Fruit fly (Drosophila melanogaster) whole organism, embryonic: ENCODE results near the gene CG14439.

Experiments
- Adf1 ChIP-seq: fragments of 200-800 bp; sonication (Bioruptor generic); IDR thresholded peaks from 2 replicates; pipeline ENCODE4 v1.3.6; 2022; ENCODE audit warnings: missing biosample characterization, missing genetic modification characterization
- Antp ChIP-seq: fragments of 200-800 bp; sonication (Bioruptor generic); optimal IDR thresholded peaks from 3 replicates; lab custom pipeline; 2016; ENCODE audit warnings: missing biosample characterization, missing genetic modification characterization
- C15 ChIP-seq: fragments of 200-800 bp; sonication (Bioruptor generic); IDR thresholded peaks from 3 replicates; pipeline ENCODE4 v1.3.6; 2022; ENCODE audit warnings: missing biosample characterization, missing genetic modification characterization
- CG10147 ChIP-seq: fragments of 200-800 bp; sonication (Bioruptor generic); optimal IDR thresholded peaks from 2 replicates; lab custom pipeline; 2019; ENCODE audit warnings: missing biosample characterization, mild to moderate bottlenecking, missing genetic modification characterization, moderate library complexity
- CG13296 ChIP-seq: fragments of 200-800 bp; sonication (Bioruptor generic); optimal IDR thresholded peaks from 3 replicates; lab custom pipeline; 2018; ENCODE audit warnings: missing biosample characterization, mild to moderate bottlenecking, missing genetic modification characterization
- CG14014 ChIP-seq: fragments of 200-800 bp; sonication (Bioruptor generic); IDR thresholded peaks from 2 replicates; pipeline ENCODE4 v1.3.6; 2022; ENCODE audit warnings: missing biosample characterization, missing genetic modification characterization
- CG14441 ChIP-seq: fragments of 200-800 bp; sonication (Bioruptor generic); IDR thresholded peaks from 2 replicates; pipeline ENCODE4 v1.3.6; 2022; ENCODE audit warnings: missing biosample characterization, missing genetic modification characterization
- CG14710 ChIP-seq: fragments of 200-800 bp; sonication (Bioruptor generic); optimal IDR thresholded peaks from 3 replicates; lab custom pipeline; 2019; ENCODE audit warnings: missing biosample characterization, mild to moderate bottlenecking, missing genetic modification characterization, moderate library complexity
- CG16779 ChIP-seq: fragments of 200-800 bp; sonication (Bioruptor generic); IDR thresholded peaks from 2 replicates; pipeline ENCODE4 v1.3.6; 2022; ENCODE audit warnings: missing biosample characterization, missing genetic modification characterization
- CG17359 ChIP-seq: fragments of 200-800 bp; sonication (Bioruptor generic); optimal IDR thresholded peaks from 3 replicates; lab custom pipeline; 2018; ENCODE audit warnings: missing biosample characterization, mild to moderate bottlenecking, missing genetic modification characterization, moderate library complexity
- CG18764 ChIP-seq: fragments of 200-800 bp; sonication (Bioruptor generic); optimal IDR thresholded peaks from 3 replicates; lab custom pipeline; 2016; ENCODE audit warnings: missing biosample characterization, missing genetic modification characterization
- CG3065 ChIP-seq: fragments of 200-800 bp; sonication (Bioruptor generic); optimal IDR thresholded peaks from 2 replicates; lab custom pipeline; 2016; ENCODE audit warnings: missing biosample characterization, missing genetic modification characterization
- CG33213 ChIP-seq: fragments of 200-800 bp; sonication (Bioruptor generic); optimal IDR thresholded peaks from 3 replicates; lab custom pipeline; 2016; ENCODE audit warnings: missing biosample characterization, missing genetic modification characterization
- CG34376 ChIP-seq: fragments of 200-800 bp; sonication (Bioruptor generic); optimal IDR thresholded peaks from 2 replicates; lab custom pipeline; 2018; ENCODE audit warnings: missing biosample characterization, mild to moderate bottlenecking, missing genetic modification characterization
- CG3838 ChIP-seq: fragments of 200-800 bp; sonication (Bioruptor generic); optimal IDR thresholded peaks from 3 replicates; lab custom pipeline; 2016; ENCODE audit warnings: missing biosample characterization, missing genetic modification characterization
- CG8281 ChIP-seq: fragments of 200-800 bp; sonication (Bioruptor generic); optimal IDR thresholded peaks from 2 replicates; lab custom pipeline; 2018; ENCODE audit warnings: missing biosample characterization, mild to moderate bottlenecking, missing genetic modification characterization, moderate library complexity
- CG9727 ChIP-seq: fragments of 200-800 bp; sonication (Bioruptor generic); optimal IDR thresholded peaks from 3 replicates; lab custom pipeline; 2017; ENCODE audit warnings: missing biosample characterization, mild to moderate bottlenecking, missing genetic modification characterization
- Dll ChIP-seq: fragments of 200-800 bp; sonication (Bioruptor generic); IDR thresholded peaks from 4 replicates; pipeline ENCODE4 v1.3.6; 2022; ENCODE audit warnings: missing biosample characterization, missing genetic modification characterization; ENCODE audit not compliant: partially characterized antibody
- HLH4C ChIP-seq: fragments of 200-800 bp; sonication (Bioruptor generic); IDR thresholded peaks from 3 replicates; pipeline ENCODE4 v1.3.6; 2022; ENCODE audit warnings: missing biosample characterization, missing genetic modification characterization; ENCODE audit not compliant: partially characterized antibody
- Hey ChIP-seq: fragments of 200-800 bp; sonication (Bioruptor generic); optimal IDR thresholded peaks from 3 replicates; lab custom pipeline; 2018; ENCODE audit warnings: missing biosample characterization, mild to moderate bottlenecking, missing genetic modification characterization
- Hr3 ChIP-seq: fragments of 200-800 bp; sonication (Bioruptor generic); optimal IDR thresholded peaks from 3 replicates; lab custom pipeline; 2016; ENCODE audit warnings: missing biosample characterization, missing genetic modification characterization
- Hr51 ChIP-seq, 2 experiments: fragments of 200-800 bp; sonication (Bioruptor generic); optimal IDR thresholded peaks; 2 replicates in 1 of 2; 3 replicates in 1 of 2; lab custom pipeline; 2016 to 2018; ENCODE audit warnings: missing biosample characterization in 2 of 2, missing genetic modification characterization in 2 of 2, mild to moderate bottlenecking in 1 of 2, moderate library complexity in 1 of 2
- MBD-R2 ChIP-seq: fragments of 200-800 bp; sonication (Bioruptor generic); IDR thresholded peaks from 2 replicates; pipeline ENCODE4 v1.3.6; 2022; ENCODE audit warnings: missing biosample characterization, missing genetic modification characterization
- Opbp ChIP-seq: fragments of 200-800 bp; sonication (Bioruptor generic); IDR thresholded peaks from 3 replicates; pipeline ENCODE4 v1.3.6; 2022; ENCODE audit warnings: missing biosample characterization, missing genetic modification characterization; ENCODE audit not compliant: partially characterized antibody
- Rx ChIP-seq: fragments of 200-800 bp; sonication (Bioruptor generic); IDR thresholded peaks from 2 replicates; pipeline ENCODE4 v1.3.6; 2022; ENCODE audit warnings: missing biosample characterization, missing genetic modification characterization
- Sox102F ChIP-seq: fragments of 200-800 bp; sonication (Bioruptor generic); optimal IDR thresholded peaks from 2 replicates; lab custom pipeline; 2018; ENCODE audit warnings: missing biosample characterization, mild to moderate bottlenecking, missing genetic modification characterization, moderate library complexity
- Ssrp ChIP-seq: fragments of 200-800 bp; sonication (Bioruptor generic); optimal IDR thresholded peaks from 2 replicates; lab custom pipeline; 2018; ENCODE audit warnings: missing biosample characterization, mild to moderate bottlenecking, missing genetic modification characterization, moderate library complexity
- Tbp ChIP-seq: fragments of >200 bp; optimal IDR thresholded peaks from 2 replicates; lab custom pipeline; 2018; ENCODE audit warnings: missing biosample characterization, missing genetic modification characterization
- Trl ChIP-seq, 3 experiments: fragments of >200 bp in 2 of 3; fragments of 200-800 bp in 1 of 3; sonication (Bioruptor generic) in 1 of 3; optimal IDR thresholded peaks; 2 replicates in 1 of 3; 3 replicates in 2 of 3; lab custom pipeline; 2016 to 2017; ENCODE audit warnings: missing biosample characterization in 1 of 3, missing genetic modification characterization in 1 of 3
- amos ChIP-seq: fragments of 200-800 bp; sonication (Bioruptor generic); IDR thresholded peaks from 2 replicates; pipeline ENCODE4 v1.3.6; 2022; ENCODE audit warnings: missing biosample characterization, missing genetic modification characterization; ENCODE audit not compliant: partially characterized antibody
- ara ChIP-seq: fragments of 200-800 bp; sonication (Bioruptor generic); IDR thresholded peaks from 2 replicates; pipeline ENCODE4 v1.3.6; 2022; ENCODE audit warnings: missing biosample characterization, missing genetic modification characterization
- fru ChIP-seq: fragments of >200 bp; optimal IDR thresholded peaks from 2 replicates; lab custom pipeline; 2017
- gem ChIP-seq: fragments of 200-800 bp; sonication (Bioruptor generic); optimal IDR thresholded peaks from 2 replicates; lab custom pipeline; 2019; ENCODE audit warnings: missing biosample characterization, mild to moderate bottlenecking, missing genetic modification characterization, moderate library complexity
- grau ChIP-seq: fragments of 200-800 bp; optimal IDR thresholded peaks from 3 replicates; lab custom pipeline; 2019; ENCODE audit warnings: missing biosample characterization, mild to moderate bottlenecking, missing genetic modification characterization, moderate library complexity
- grn ChIP-seq: fragments of 200-800 bp; sonication (Bioruptor generic); optimal IDR thresholded peaks from 3 replicates; lab custom pipeline; 2017; ENCODE audit warnings: missing biosample characterization, missing genetic modification characterization
- hkb ChIP-seq, 2 experiments: fragments of 200-800 bp in 1 of 2; fragments of >200 bp in 1 of 2; sonication (Bioruptor generic) in 1 of 2; IDR thresholded peaks in 1 of 2; optimal IDR thresholded peaks in 1 of 2; 2 replicates each; pipeline versions ENCODE4 v1.3.6 to Lab custom; 2017 to 2022; ENCODE audit warnings: missing biosample characterization in 1 of 2, missing genetic modification characterization in 1 of 2
- lbe ChIP-seq: fragments of 200-800 bp; sonication (Bioruptor generic); optimal IDR thresholded peaks from 2 replicates; lab custom pipeline; 2016; ENCODE audit warnings: missing biosample characterization, mild to moderate bottlenecking, missing genetic modification characterization
- otp ChIP-seq: fragments of 200-800 bp; sonication (Bioruptor generic); IDR thresholded peaks from 3 replicates; pipeline ENCODE4, ENCODE4 v1.3.6; 2022; ENCODE audit warnings: missing biosample characterization, missing genetic modification characterization
- pho ChIP-seq: fragments of 200-800 bp; sonication (Bioruptor generic); optimal IDR thresholded peaks from 2 replicates; lab custom pipeline; 2016; ENCODE audit warnings: missing biosample characterization, missing genetic modification characterization
- prd ChIP-seq, 3 experiments: fragments of >200 bp in 2 of 3; fragments of 200-800 bp in 1 of 3; sonication (Bioruptor generic) in 1 of 3; optimal IDR thresholded peaks in 2 of 3; IDR thresholded peaks in 1 of 3; 2 replicates in 2 of 3; 3 replicates in 1 of 3; pipeline versions ENCODE4 v1.3.6 to Lab custom; 2017 to 2022; ENCODE audit warnings: missing biosample characterization in 1 of 3, missing genetic modification characterization in 1 of 3
- pzg ChIP-seq: fragments of 200-800 bp; sonication (Bioruptor generic); optimal IDR thresholded peaks from 3 replicates; lab custom pipeline; 2018; ENCODE audit warnings: missing biosample characterization, mild to moderate bottlenecking, missing genetic modification characterization, moderate library complexity
- row ChIP-seq: fragments of 200-800 bp; sonication (Bioruptor generic); IDR thresholded peaks from 3 replicates; pipeline ENCODE4 v1.3.6; 2022; ENCODE audit warnings: missing biosample characterization, missing genetic modification characterization
- stwl ChIP-seq: fragments of 200-800 bp; sonication (Bioruptor generic); optimal IDR thresholded peaks from 3 replicates; lab custom pipeline; 2018; ENCODE audit warnings: missing biosample characterization, mild to moderate bottlenecking, missing genetic modification characterization, moderate library complexity
- tio ChIP-seq: fragments of 200-800 bp; sonication (Bioruptor generic); optimal IDR thresholded peaks from 2 replicates; lab custom pipeline; 2017; ENCODE audit warnings: missing biosample characterization, missing genetic modification characterization, inconsistent platforms
- tup ChIP-seq: fragments of 200-800 bp; sonication (Bioruptor generic); optimal IDR thresholded peaks from 2 replicates; lab custom pipeline; 2016; ENCODE audit warnings: missing biosample characterization, mild to moderate bottlenecking, missing genetic modification characterization, moderate library complexity
- zf30C ChIP-seq: fragments of 200-800 bp; sonication (Bioruptor generic); optimal IDR thresholded peaks from 3 replicates; lab custom pipeline; 2018; ENCODE audit warnings: missing biosample characterization, mild to moderate bottlenecking, missing genetic modification characterization

The CG14439 gene

dm6 chrX:6747244-6747643 is at the start of gene CG14439:
CG14439 (plus strand) TSS chrX:6747544.
- TF ChIP-seq Adf1 (GFP tag; lab: Robert Waterston, UW) (peak; percentile 60), Trl (optimal IDR thresholded peaks at IDR 0.05; lab: Kevin White, UChicago) (peak in 1 of 2 experiments; percentile 11), Trl (GFP tag; optimal IDR thresholded peaks at IDR 0.05; lab: Kevin White, UChicago) (no peak), CG14441 (GFP tag; lab: Robert Waterston, UW) (0 out of 2 replicates have a peak, but pooled peaks have one; percentile 8), Rx (GFP tag; lab: Robert Waterston, UW) (no peak)

- TF ChIP-seq Ssrp (tag; lab: Kevin White, UChicago): no peak
- peak; percentile 33; the same call in 1 of the 2 replicates for TF ChIP-seq CG14014 (GFP tag; lab: Robert Waterston, UW)
- TF ChIP-seq ara (GFP tag; lab: Robert Waterston, UW): no peak
- TF ChIP-seq Antp (GFP tag; lab: Kevin White, UChicago): no peak
- no peak for TF ChIP-seq CG8281 (tag; lab: Kevin White, UChicago)
- TF ChIP-seq grau (tag; lab: Kevin White, UChicago): no peak
- no peak for TF ChIP-seq Hr51 (GFP tag; optimal IDR thresholded peaks at IDR 0.05; lab: Kevin White, UChicago)
- TF ChIP-seq CG13296: peak; percentile 48
- TF ChIP-seq Sox102F: no peak
- TF ChIP-seq Opbp (GFP tag; lab: Robert Waterston, UW): no peak
- TF ChIP-seq Dll (GFP tag; lab: Robert Waterston, UW): no peak
- no peak for TF ChIP-seq pho (GFP tag; lab: Kevin White, UChicago)
- TF ChIP-seq gem (tag; lab: Kevin White, UChicago): no peak
- no peak for TF ChIP-seq zf30C
- no peak for TF ChIP-seq CG3065 (GFP tag; lab: Kevin White, UChicago)
- TF ChIP-seq CG33213 (GFP tag; lab: Kevin White, UChicago): no peak
- TF ChIP-seq HLH4C: no peak
- TF ChIP-seq Adf1 (GFP tag; lab: Robert Waterston, UW): no peak; the same call in 1 of the 2 replicates
- TF ChIP-seq lbe (GFP tag; lab: Kevin White, UChicago): no peak
- TF ChIP-seq tup (GFP tag; lab: Kevin White, UChicago): no peak
- peak; percentile 39 for TF ChIP-seq MBD-R2 (GFP tag; lab: Robert Waterston, UW)
- TF ChIP-seq Hey (tag; lab: Kevin White, UChicago): no peak
- no peak for TF ChIP-seq CG14710
- no peak for TF ChIP-seq hkb (optimal IDR thresholded peaks at IDR 0.05; lab: Kevin White, UChicago)
- peak; percentile 40; the same call in 1 of the 2 replicates for TF ChIP-seq hkb (GFP tag; IDR thresholded peaks at IDR 0.05; lab: Robert Waterston, UW)
- no peak for TF ChIP-seq CG18764 (GFP tag; lab: Kevin White, UChicago)
- no peak for TF ChIP-seq tio (GFP tag; lab: Kevin White, UChicago)
- TF ChIP-seq CG10147 (GFP tag; lab: Kevin White, UChicago): peak; percentile 12
- peak; percentile 39 for TF ChIP-seq pzg (GFP tag; lab: Kevin White, UChicago)
- TF ChIP-seq CG16779: no peak
- TF ChIP-seq otp (GFP tag; lab: Robert Waterston, UW): 0 out of 3 replicates have a peak, but pooled peaks have one; percentile 43
- no peak for TF ChIP-seq CG3838 (GFP tag; lab: Kevin White, UChicago)
- TF ChIP-seq grn (GFP tag; lab: Kevin White, UChicago): no peak
- TF ChIP-seq stwl (tag; lab: Kevin White, UChicago): peak; percentile 28
- TF ChIP-seq CG17359 (tag; lab: Kevin White, UChicago): no peak
- TF ChIP-seq Hr3 (GFP tag; lab: Kevin White, UChicago): no peak
- TF ChIP-seq row (GFP tag; lab: Robert Waterston, UW): peak; percentile 71
- no peak for TF ChIP-seq CG9727
- no peak for TF ChIP-seq prd (optimal IDR thresholded peaks at IDR 0.05; lab: Kevin White, UChicago)
- no peak for TF ChIP-seq prd (GFP tag; IDR thresholded peaks at IDR 0.05; lab: Robert Waterston, UW)
- TF ChIP-seq Tbp: no peak
- no peak for TF ChIP-seq C15 (GFP tag; lab: Robert Waterston, UW)
- peak; percentile 33 for TF ChIP-seq CG34376 (GFP tag; lab: Kevin White, UChicago)
- no peak; the same call in 1 of the 2 replicates for TF ChIP-seq amos
- no peak for TF ChIP-seq fru (lab: Kevin White, UChicago)
These were observed 49.0 kb upstream of the CG14439 start, which contains the start of gene CG14440 for dm6 chrX:6698248-6698812. CG14440 (minus strand) TSS chrX:6698567.
